Fruit fly (Drosophila melanogaster): ENCODE data around the gene X11Lbeta.

The X11Lbeta gene

DNA sequence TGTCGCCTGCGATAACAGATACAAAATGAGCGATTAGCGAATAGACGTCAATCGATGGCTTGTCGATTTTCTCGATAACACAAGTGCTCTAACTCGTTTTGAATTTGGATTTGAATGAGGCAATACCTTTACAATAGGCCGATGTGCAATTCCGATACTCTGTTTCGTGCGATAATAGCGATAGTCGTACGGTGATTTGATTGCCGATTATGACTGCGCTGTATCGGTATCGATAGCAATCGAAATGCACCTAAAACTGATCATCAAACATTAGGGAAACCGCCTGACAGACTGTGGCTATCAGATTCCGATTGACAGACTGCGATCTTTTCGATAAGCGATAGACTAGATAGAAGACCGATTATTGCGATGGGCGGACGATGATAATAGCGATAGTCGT, 124.2 kb downstream of the X11Lbeta start:
- no peak for TF ChIP-seq CG3726 (GFP tag; IDR thresholded peaks at IDR 0.05)
- peak; percentile 54; the same call in 2 of the 4 replicates for TF ChIP-seq Dll (GFP tag; IDR thresholded peaks at IDR 0.05; ENCODE audit: partially characterized antibody)
- TF ChIP-seq Opbp (GFP tag; IDR thresholded peaks at IDR 0.05; ENCODE audit: partially characterized antibody), result peak; percentile 15; the same call in 1 of the 3 replicates
- no peak for TF ChIP-seq CG34422 (GFP tag; IDR thresholded peaks at IDR 0.05)
- TF ChIP-seq ERR (GFP tag; optimal IDR thresholded peaks at IDR 0.05), result no peak
- no peak for TF ChIP-seq sc (optimal IDR thresholded peaks at IDR 0.05)
- no peak for TF ChIP-seq sc (GFP tag; optimal IDR thresholded peaks at IDR 0.05)
- no peak for TF ChIP-seq Sry-β (GFP tag; optimal IDR thresholded peaks at IDR 0.05)
- TF ChIP-seq Myb (GFP tag; optimal IDR thresholded peaks at IDR 0.05), result no peak
- peak; percentile 64 for TF ChIP-seq HLH4C (GFP tag; IDR thresholded peaks at IDR 0.05; ENCODE audit: partially characterized antibody)
- TF ChIP-seq aop (GFP tag; IDR thresholded peaks at IDR 0.05), result no peak
- TF ChIP-seq CG32532 (GFP tag; IDR thresholded peaks at IDR 0.05), result no peak
- TF ChIP-seq ac (GFP tag; optimal IDR thresholded peaks at IDR 0.05), result no peak
- TF ChIP-seq peb (GFP tag; IDR thresholded peaks at IDR 0.05), result no peak
- no peak for TF ChIP-seq da (GFP tag; optimal IDR thresholded peaks at IDR 0.05)
- TF ChIP-seq Dref (GFP tag; IDR thresholded peaks at IDR 0.05), result peak; percentile 36; the same call in 1 of the 2 replicates
- TF ChIP-seq MTF-1 (GFP tag; optimal IDR thresholded peaks at IDR 0.05; ENCODE audit: borderline replicate concordance), result no peak
- peak; percentile 11 for TF ChIP-seq zen (tag; optimal IDR thresholded peaks at IDR 0.05)
- no peak for TF ChIP-seq mld (GFP tag; IDR thresholded peaks at IDR 0.05; ENCODE audit: partially characterized antibody)
- TF ChIP-seq CG16813 (GFP tag; IDR thresholded peaks at IDR 0.05; ENCODE audit: partially characterized antibody), result peak; percentile 63
- TF ChIP-seq zfh1 (GFP tag; IDR thresholded peaks at IDR 0.05), result no peak
- TF ChIP-seq psq (GFP tag; optimal IDR thresholded peaks at IDR 0.05), result no peak
- peak; percentile 46 for TF ChIP-seq Ets65A (GFP tag)
- TF ChIP-seq vnd (GFP tag; IDR thresholded peaks at IDR 0.05; ENCODE audit: partially characterized antibody), result peak; percentile 45; the same call in 2 of the 3 replicates
- no peak for TF ChIP-seq CG11398 (GFP tag; optimal IDR thresholded peaks at IDR 0.05)
- no peak for TF ChIP-seq z (GFP tag; IDR thresholded peaks at IDR 0.05)
- TF ChIP-seq CG34376 (GFP tag; optimal IDR thresholded peaks at IDR 0.05), result no peak
- no peak for TF ChIP-seq CG5245 (GFP tag; optimal IDR thresholded peaks at IDR 0.05)
- no peak for TF ChIP-seq sug (tag; optimal IDR thresholded peaks at IDR 0.05)
- peak; percentile 48 for TF ChIP-seq CG2116 (GFP tag; optimal IDR thresholded peaks at IDR 0.05)
- TF ChIP-seq BtbVII (GFP tag; optimal IDR thresholded peaks at IDR 0.05), result no peak
- TF ChIP-seq vvl (GFP tag; IDR thresholded peaks at IDR 0.05), result no peak
- peak; percentile 47; the same call in 1 of the 3 replicates for TF ChIP-seq hb (GFP tag; IDR thresholded peaks at IDR 0.05; ENCODE audit: partially characterized antibody)
- TF ChIP-seq tna (GFP tag; IDR thresholded peaks at IDR 0.05; ENCODE audit: partially characterized antibody), result 0 out of 2 replicates have a peak, but pooled peaks have one; percentile 35
- TF ChIP-seq CG13287 (GFP tag; IDR thresholded peaks at IDR 0.05; ENCODE audit: partially characterized antibody), result peak; percentile 19; the same call in 1 of the 2 replicates
- no peak for TF ChIP-seq CG30020 (tag; optimal IDR thresholded peaks at IDR 0.05)
- TF ChIP-seq Ptx1 (GFP tag; IDR thresholded peaks at IDR 0.05), result no peak
- TF ChIP-seq BEAF-32 (GFP tag; optimal IDR thresholded peaks at IDR 0.05), result peak; percentile 42
- no peak for TF ChIP-seq row (GFP tag; IDR thresholded peaks at IDR 0.05)
- no peak for TF ChIP-seq twi (tag; optimal IDR thresholded peaks at IDR 0.05)
- peak; percentile 80 for TF ChIP-seq CG8290 (GFP tag; optimal IDR thresholded peaks at IDR 0.05)
- TF ChIP-seq CG8290 (tag; optimal IDR thresholded peaks at IDR 0.05), result peak in 1 of 2 experiments; percentile 1
- no peak for TF ChIP-seq tx (GFP tag; optimal IDR thresholded peaks at IDR 0.05)
- no peak for TF ChIP-seq CG12659 (GFP tag; optimal IDR thresholded peaks at IDR 0.05)
- no peak for TF ChIP-seq Sox102F (GFP tag; optimal IDR thresholded peaks at IDR 0.05)
- TF ChIP-seq Dip3 (GFP tag; optimal IDR thresholded peaks at IDR 0.05), result no peak
- peak; percentile 58 for TF ChIP-seq CG14860 (GFP tag; IDR thresholded peaks at IDR 0.05; ENCODE audit: partially characterized antibody)
- TF ChIP-seq TFAM (GFP tag; optimal IDR thresholded peaks at IDR 0.05), result no peak
- no peak for TF ChIP-seq ato (GFP tag; IDR thresholded peaks at IDR 0.05; ENCODE audit: partially characterized antibody)
- TF ChIP-seq nerfin-2 (GFP tag; IDR thresholded peaks at IDR 0.05; ENCODE audit: partially characterized antibody), result peak; percentile 64
- no peak for TF ChIP-seq CG9797 (GFP tag; optimal IDR thresholded peaks at IDR 0.05)
